Fruit fly (Drosophila melanogaster): ENCODE measurements around the gene CG16984.

DNA sequence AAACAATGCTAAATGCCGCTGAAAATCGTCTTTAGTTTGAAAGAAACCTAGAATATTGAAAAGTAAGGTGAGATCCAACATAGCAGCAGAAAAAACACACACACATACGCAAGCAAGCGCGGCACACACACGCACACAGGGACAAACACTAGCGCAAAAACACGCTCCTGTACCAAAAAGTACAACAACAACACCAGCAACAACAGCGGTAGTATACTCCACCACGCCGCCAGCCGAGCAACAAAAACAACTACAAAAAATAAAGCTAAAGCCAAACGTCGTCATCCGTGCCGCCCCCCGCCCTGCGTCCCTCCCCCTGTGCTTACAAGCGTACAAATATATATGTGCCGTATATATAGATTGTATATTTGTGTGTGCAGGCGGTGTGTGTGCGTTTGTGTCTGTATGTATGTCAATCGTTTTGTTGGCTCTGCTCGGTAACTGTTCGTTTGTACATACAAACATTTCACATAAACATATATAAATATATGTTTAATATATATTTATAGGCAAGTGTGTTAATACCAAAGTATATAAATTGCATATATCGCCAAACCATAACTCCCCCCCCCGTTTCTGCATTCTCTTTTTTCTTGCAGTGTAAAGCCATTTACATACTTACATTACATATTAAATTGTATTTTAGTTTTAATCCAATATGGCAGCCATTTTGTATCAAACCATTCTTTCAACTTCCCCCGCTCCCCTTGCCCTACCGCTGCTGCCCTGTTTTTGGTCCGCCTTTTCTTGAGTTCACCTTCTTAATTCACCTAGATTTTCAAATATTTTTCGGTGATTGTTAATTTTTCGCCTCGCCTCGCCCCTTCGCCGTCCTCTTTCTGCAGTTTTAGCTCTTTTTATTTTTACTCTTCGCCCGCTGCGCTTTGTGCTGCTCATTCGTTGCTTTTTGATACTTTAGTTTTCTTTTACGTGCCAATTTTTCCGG, 40.7 kb downstream of the CG16984 start:
- TF ChIP-seq pan (optimal IDR thresholded peaks at IDR 0.05) (no peak), CG8478 (optimal IDR thresholded peaks at IDR 0.05) (no peak), EcR (GFP tag; optimal IDR thresholded peaks at IDR 0.05) (no peak), psq (optimal IDR thresholded peaks at IDR 0.05) (no peak), usp (GFP tag; optimal IDR thresholded peaks at IDR 0.05) (no peak)

Measured in whole organism.